Worm (Caenorhabditis elegans) whole organism, L1 larva: ENCODE data around the gene cdh-10.

Source experiments
- ama-1 ChIP-seq: fragments of 150-350 bp; optimal IDR thresholded peaks from 2 replicates; lab custom pipeline; 2014
- elt-2 ChIP-seq: sonication (generic microtip); optimal IDR thresholded peaks from 2 replicates; lab custom pipeline; 2016; ENCODE audit warnings: missing genetic modification characterization, mild to moderate bottlenecking, inconsistent platforms, missing compliant biosample characterization, missing genetic modification reagents
- isw-1 ChIP-seq: fragments of 200-800 bp; sonication (Bioruptor generic); IDR thresholded peaks from 2 replicates; pipeline ENCODE4 v1.3.6; 2022; ENCODE audit warnings: missing genetic modification characterization, missing compliant biosample characterization
- nhr-47 ChIP-seq: sonication (generic microtip); optimal IDR thresholded peaks from 2 replicates; lab custom pipeline; 2016; ENCODE audit warnings: mild to moderate bottlenecking, missing genetic modification characterization, moderate library complexity, missing compliant biosample characterization
- rnt-1 ChIP-seq: sonication (generic microtip); optimal IDR thresholded peaks from 2 replicates; lab custom pipeline; 2016; ENCODE audit warnings: mild to moderate bottlenecking, missing genetic modification characterization, moderate library complexity, missing compliant biosample characterization
- sptf-1 ChIP-seq: fragments of 150-350 bp; optimal IDR thresholded peaks from 2 replicates; lab custom pipeline; 2014; ENCODE audit warnings: missing biosample characterization, missing genetic modification characterization
- xbp-1 ChIP-seq: sonication (generic microtip); optimal IDR thresholded peaks from 2 replicates; lab custom pipeline; 2016; ENCODE audit warnings: missing genetic modification characterization, missing compliant biosample characterization
- zag-1 ChIP-seq: fragments of 150-350 bp; optimal IDR thresholded peaks from 2 replicates; lab custom pipeline; 2014; ENCODE audit warnings: missing biosample characterization, missing genetic modification characterization
- ztf-11 ChIP-seq, 2 experiments: sonication (generic microtip); optimal IDR thresholded peaks; 2 replicates each; lab custom pipeline; 2016 to 2017; ENCODE audit warnings: missing genetic modification characterization in 2 of 2, missing biosample characterization in 1 of 2, missing compliant biosample characterization in 1 of 2

- no peak for TF ChIP-seq ama-1 (lab: Kevin White, UChicago)
- TF ChIP-seq elt-2 (tag; lab: Kevin White, UChicago): no peak
- TF ChIP-seq nhr-47 (tag; lab: Kevin White, UChicago): no peak
- TF ChIP-seq ztf-11 (tag; optimal IDR thresholded peaks at IDR 0.05; lab: Kevin White, UChicago): no peak
- no peak for TF ChIP-seq rnt-1 (tag; lab: Kevin White, UChicago)
- no peak for TF ChIP-seq xbp-1 (tag; lab: Kevin White, UChicago)
- TF ChIP-seq isw-1 (GFP tag; lab: Robert Waterston, UW): no peak
- TF ChIP-seq sptf-1 (tag; lab: Kevin White, UChicago): no peak
- TF ChIP-seq zag-1: no peak
Observed at ce11 chrIV:2451233-2451632, 11.9 kb downstream of the cdh-10 start, which contains the start of gene C45G7.13.
